Fruit fly (Drosophila melanogaster): ENCODE results near the gene CG17600.
A peak's percentile ranks its signal among the peaks of the same experiment; 100 is the strongest.

CG17600 gene

DNA sequence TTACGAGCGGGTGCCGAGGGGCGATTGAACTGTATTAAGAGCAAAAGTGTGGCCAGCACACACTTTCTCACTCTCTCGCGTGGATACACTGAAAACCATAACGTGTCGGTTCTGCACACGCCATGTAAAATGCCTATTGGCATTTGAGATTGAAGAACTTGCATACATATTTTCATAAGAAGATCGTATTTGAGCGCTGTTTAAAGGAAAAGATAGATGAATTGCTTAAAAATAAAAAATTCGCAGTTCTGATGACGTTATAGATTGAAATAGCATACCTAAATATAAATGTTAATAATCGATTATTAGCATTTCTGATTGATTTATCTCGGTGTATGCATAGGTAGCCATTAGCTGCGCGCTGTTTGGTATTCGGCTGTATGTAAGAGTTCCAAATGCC lies 5.9 kb upstream of the CG17600 start (continued):
- TF ChIP-seq CG14965 (GFP tag; optimal IDR thresholded peaks at IDR 0.05; ENCODE audit: borderline replicate concordance) (no peak), Doc3 (GFP tag; IDR thresholded peaks at IDR 0.05; ENCODE audit: partially characterized antibody) (no peak), CG14860 (GFP tag; IDR thresholded peaks at IDR 0.05; ENCODE audit: partially characterized antibody) (no peak), CG11696 (GFP tag; IDR thresholded peaks at IDR 0.05) (no peak), CG13624 (GFP tag; optimal IDR thresholded peaks at IDR 0.05) (no peak), CG10462 (GFP tag; optimal IDR thresholded peaks at IDR 0.05) (no peak), toy (GFP tag; IDR thresholded peaks at IDR 0.05) (no peak), fd3F (GFP tag; optimal IDR thresholded peaks at IDR 0.05) (no peak), sisA (GFP tag; IDR thresholded peaks at IDR 0.05) (no peak), peb (GFP tag; IDR thresholded peaks at IDR 0.05) (no peak), tio (GFP tag; optimal IDR thresholded peaks at IDR 0.05) (no peak), CG2889 (GFP tag; IDR thresholded peaks at IDR 0.05) (no peak), Tbp (GFP tag; optimal IDR thresholded peaks at IDR 0.05) (no peak), grau (tag; optimal IDR thresholded peaks at IDR 0.05) (no peak), YL-1 (GFP tag; optimal IDR thresholded peaks at IDR 0.05) (no peak), PHDP (tag; optimal IDR thresholded peaks at IDR 0.05) (no peak), slbo (GFP tag; IDR thresholded peaks at IDR 0.05) (no peak), Sox100B (GFP tag; optimal IDR thresholded peaks at IDR 0.05) (peak; percentile 26), CG11504 (tag; optimal IDR thresholded peaks at IDR 0.05) (no peak), CG14014 (GFP tag; IDR thresholded peaks at IDR 0.05) (no peak), CG16779 (GFP tag; IDR thresholded peaks at IDR 0.05) (no peak), vnd (GFP tag; IDR thresholded peaks at IDR 0.05; ENCODE audit: partially characterized antibody) (no peak), Lhr (GFP tag; optimal IDR thresholded peaks at IDR 0.05) (no peak), CG4424 (GFP tag; optimal IDR thresholded peaks at IDR 0.05) (peak; percentile 33), CG6813 (GFP tag; optimal IDR thresholded peaks at IDR 0.05) (no peak), run (tag; optimal IDR thresholded peaks at IDR 0.05) (no peak), Stat92E (GFP tag; optimal IDR thresholded peaks at IDR 0.05) (no peak), so (GFP tag; IDR thresholded peaks at IDR 0.05) (no peak), CG9609 (GFP tag; optimal IDR thresholded peaks at IDR 0.05) (no peak), caup (GFP tag; optimal IDR thresholded peaks at IDR 0.05; ENCODE audit: severe bottlenecking) (no peak), CG12236 (GFP tag; optimal IDR thresholded peaks at IDR 0.05) (no peak), tll (GFP tag; optimal IDR thresholded peaks at IDR 0.05) (no peak), zfh2 (GFP tag; optimal IDR thresholded peaks at IDR 0.05) (no peak), Hr51 (GFP tag; optimal IDR thresholded peaks at IDR 0.05) (no peak), ac (GFP tag; optimal IDR thresholded peaks at IDR 0.05) (no peak), NFAT (GFP tag; IDR thresholded peaks at IDR 0.05) (no peak), CG11093 (GFP tag; IDR thresholded peaks at IDR 0.05) (no peak), CHES-1-like (GFP tag; optimal IDR thresholded peaks at IDR 0.05) (no peak), CG12942 (GFP tag; optimal IDR thresholded peaks at IDR 0.05) (no peak), CG12219 (GFP tag; optimal IDR thresholded peaks at IDR 0.05) (no peak), wdn (GFP tag; IDR thresholded peaks at IDR 0.05) (no peak), Dll (GFP tag; IDR thresholded peaks at IDR 0.05; ENCODE audit: partially characterized antibody) (no peak), HLH3B (GFP tag; IDR thresholded peaks at IDR 0.05) (no peak), Nf-YB (GFP tag; optimal IDR thresholded peaks at IDR 0.05) (no peak), CG33557 (GFP tag; optimal IDR thresholded peaks at IDR 0.05) (no peak), jigr1 (GFP tag; IDR thresholded peaks at IDR 0.05) (no peak), ftz-f1 (GFP tag; optimal IDR thresholded peaks at IDR 0.05) (no peak), Doc2 (GFP tag; IDR thresholded peaks at IDR 0.05) (no peak), Dbx (GFP tag; IDR thresholded peaks at IDR 0.05) (no peak), Fer2 (tag; optimal IDR thresholded peaks at IDR 0.05) (no peak), z (GFP tag; IDR thresholded peaks at IDR 0.05) (no peak), Ets65A (GFP tag) (peak; percentile 23)

All from whole organism, embryonic.